Fruit fly (Drosophila melanogaster) whole organism, adult: ENCODE results near the gene sky.

Experiments
- CG12768 ChIP-seq: fragments of 200-800 bp; sonication (Bioruptor generic); optimal IDR thresholded peaks from 2 replicates; lab custom pipeline; 2017; ENCODE audit warnings: missing biosample characterization, missing genetic modification characterization, mild to moderate bottlenecking, moderate library complexity, missing genetic modification reagents
- CG14711 ChIP-seq: fragments of 200-800 bp; sonication (Bioruptor generic); optimal IDR thresholded peaks from 2 replicates; lab custom pipeline; 2018; ENCODE audit warnings: missing biosample characterization, mild to moderate bottlenecking, missing genetic modification characterization, moderate library complexity
- CG1620 ChIP-seq: fragments of 200-800 bp; sonication (Bioruptor generic); optimal IDR thresholded peaks from 2 replicates; lab custom pipeline; 2016; ENCODE audit warnings: missing biosample characterization, missing genetic modification characterization
- CG7101 ChIP-seq: fragments of 200-800 bp; sonication (Bioruptor generic); optimal IDR thresholded peaks from 2 replicates; lab custom pipeline; 2018; ENCODE audit warnings: missing biosample characterization, mild to moderate bottlenecking, missing genetic modification characterization, moderate library complexity
- Clk ChIP-seq: fragments of 200-800 bp; sonication (Bioruptor generic); optimal IDR thresholded peaks from 2 replicates; lab custom pipeline; 2017; ENCODE audit warnings: missing biosample characterization, missing genetic modification characterization
- Crg-1 ChIP-seq: fragments of 200-800 bp; sonication (Bioruptor generic); optimal IDR thresholded peaks from 2 replicates; lab custom pipeline; 2016; ENCODE audit warnings: missing biosample characterization, missing genetic modification characterization
- Hr96 ChIP-seq: fragments of 200-800 bp; sonication (Bioruptor generic); optimal IDR thresholded peaks from 2 replicates; lab custom pipeline; 2016; ENCODE audit warnings: missing biosample characterization, missing genetic modification characterization
- Mnt ChIP-seq: fragments of 200-800 bp; sonication (Bioruptor generic); optimal IDR thresholded peaks from 2 replicates; lab custom pipeline; 2016; ENCODE audit warnings: missing biosample characterization, mild to moderate bottlenecking, missing genetic modification characterization
- bab1 ChIP-seq: fragments of 200-800 bp; sonication (Bioruptor generic); optimal IDR thresholded peaks from 3 replicates; lab custom pipeline; 2019; ENCODE audit warnings: missing biosample characterization, mild to moderate bottlenecking, missing genetic modification characterization, moderate library complexity
- cic ChIP-seq: fragments of 200-800 bp; sonication (Bioruptor generic); optimal IDR thresholded peaks from 2 replicates; lab custom pipeline; 2017; ENCODE audit warnings: missing biosample characterization, mild to moderate bottlenecking, missing genetic modification characterization, moderate library complexity
- kay ChIP-seq: fragments of 200-800 bp; sonication (Bioruptor generic); peaks from one replicate; lab custom pipeline; 2016; ENCODE audit warnings: missing biosample characterization, missing genetic modification characterization, borderline replicate concordance
- ovo ChIP-seq: fragments of 200-800 bp; sonication (Bioruptor generic); optimal IDR thresholded peaks from 2 replicates; lab custom pipeline; 2016; ENCODE audit warnings: missing biosample characterization, missing genetic modification characterization
- pad ChIP-seq: fragments of 200-800 bp; sonication (Bioruptor generic); optimal IDR thresholded peaks from 3 replicates; lab custom pipeline; 2017; ENCODE audit warnings: missing biosample characterization, missing genetic modification characterization, mild to moderate bottlenecking, moderate library complexity, missing genetic modification reagents

DNA sequence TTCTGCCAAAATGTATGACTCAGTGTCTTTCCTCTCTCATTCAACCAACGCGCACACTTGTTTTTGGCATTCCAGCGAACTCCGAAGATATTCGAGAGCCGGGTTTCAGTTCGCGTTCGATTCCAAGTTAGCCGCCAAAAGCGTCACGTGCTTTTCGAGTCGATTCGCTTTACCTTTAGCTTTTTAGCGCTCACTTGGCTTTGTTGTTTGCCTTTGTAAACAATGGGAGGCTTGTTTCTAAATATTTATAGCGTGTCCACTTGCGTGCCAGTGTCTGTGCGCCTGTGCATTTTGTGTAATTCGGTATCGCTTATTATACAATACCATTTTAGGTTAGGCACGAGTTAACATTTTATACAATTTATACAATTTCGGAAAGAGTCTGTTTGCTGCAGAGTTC lies 7.4 kb downstream of the sky start:
- TF ChIP-seq Clk (GFP tag; lab: Kevin White, UChicago) (no peak), pad (GFP tag; lab: Kevin White, UChicago) (no peak), CG12768 (GFP tag; lab: Kevin White, UChicago) (no peak), cic (no peak), CG14711 (no peak), bab1 (GFP tag; lab: Kevin White, UChicago) (no peak), CG1620 (GFP tag; lab: Kevin White, UChicago) (no peak), Crg-1 (peak; percentile 7), Mnt (peak; percentile 5), CG7101 (tag; lab: Kevin White, UChicago) (no peak), Hr96 (GFP tag; lab: Kevin White, UChicago) (no peak), kay (GFP tag; lab: Kevin White, UChicago) (no peak), ovo (GFP tag; lab: Kevin White, UChicago) (no peak)
